Fruit fly (Drosophila melanogaster): Measurements from ENCODE around the gene IntS6.

DNA sequence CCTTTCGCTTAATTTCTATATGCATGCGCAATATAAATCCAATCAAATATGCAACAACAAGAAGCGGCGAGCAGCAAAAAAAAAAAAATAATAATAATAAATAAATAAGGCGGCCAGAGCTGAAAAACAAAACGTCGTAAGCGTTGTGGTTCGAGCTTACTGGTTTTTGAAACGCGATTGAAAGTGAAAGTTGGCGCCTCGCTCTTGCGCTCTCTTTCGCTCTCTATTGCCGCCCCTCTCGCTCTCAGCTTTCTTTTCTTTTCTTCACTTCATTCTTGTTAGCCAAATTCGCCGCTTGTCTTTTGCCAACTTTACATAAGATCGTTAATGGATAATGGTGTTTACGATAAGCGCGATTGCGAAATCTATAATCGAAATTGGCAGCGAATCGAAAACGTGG, 25.4 kb upstream of the IntS6 start:
- TF ChIP-seq Dll (optimal IDR thresholded peaks at IDR 0.05) (no peak), pan (optimal IDR thresholded peaks at IDR 0.05) (no peak), CG8478 (optimal IDR thresholded peaks at IDR 0.05) (no peak), psq (optimal IDR thresholded peaks at IDR 0.05) (no peak), usp (GFP tag; optimal IDR thresholded peaks at IDR 0.05) (no peak), EcR (GFP tag; optimal IDR thresholded peaks at IDR 0.05) (no peak)
